Fruit fly (Drosophila melanogaster) S2 (cell line): ENCODE data around the gene CG14043.

Source experiments
- CG8478 ChIP-seq: fragments of >200 bp; optimal IDR thresholded peaks from 2 replicates; lab custom pipeline; 2018
- CTCF ChIP-seq, 2 experiments: fragments of >200 bp; optimal IDR thresholded peaks; 2 replicates each; lab custom pipeline; 2018

DNA sequence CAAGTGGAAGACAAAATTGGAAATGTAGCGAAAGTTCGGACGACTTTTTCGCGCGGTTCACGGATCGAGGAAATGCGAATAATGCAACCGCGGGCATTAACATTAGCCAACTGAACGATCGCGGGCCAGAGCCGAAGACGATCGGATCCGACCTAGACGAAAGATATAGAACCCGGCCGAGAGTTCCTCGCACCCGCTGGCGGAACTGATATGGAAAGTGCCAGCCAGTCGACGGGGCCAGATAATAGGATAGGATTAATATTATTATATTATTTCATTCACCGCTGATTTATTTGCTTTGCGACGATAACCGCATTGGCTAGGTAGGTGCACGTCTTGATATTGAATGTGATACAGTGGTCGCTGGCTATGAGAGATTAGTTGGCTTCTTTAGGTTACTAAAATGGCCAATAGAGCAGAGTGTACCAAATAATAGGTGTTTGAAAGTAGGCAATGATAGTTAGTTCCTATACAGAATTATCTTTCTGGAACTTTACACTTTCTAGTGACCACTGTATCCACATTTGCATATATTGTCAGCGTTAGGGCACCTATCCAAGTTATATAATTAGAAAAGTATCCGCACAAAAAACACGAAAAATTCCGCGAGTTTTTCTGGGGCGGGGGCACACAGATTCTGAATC, 28.0 kb downstream of the CG14043 start:
- no peak for TF ChIP-seq CTCF (optimal IDR thresholded peaks at IDR 0.05; lab: Kevin White, UChicago)
- TF ChIP-seq CG8478 (lab: Kevin White, UChicago), result no peak
